Worm (Caenorhabditis elegans) whole organism, early embryonic: Measurements from ENCODE around the gene adm-4.

ENCODE experiments used
- ama-1 ChIP-seq: fragments of 150-350 bp; optimal IDR thresholded peaks from 2 replicates; lab custom pipeline; 2014
- ets-7 ChIP-seq: sonication (generic microtip); optimal IDR thresholded peaks from 2 replicates; lab custom pipeline; 2016; ENCODE audit warnings: missing genotype, missing genetic modification characterization, missing compliant biosample characterization
- flt-1 ChIP-seq: fragments of 200-800 bp; sonication (Bioruptor generic); IDR thresholded peaks from 2 replicates; pipeline ENCODE4 v1.3.6; 2022; ENCODE audit warnings: missing genetic modification characterization, missing compliant biosample characterization
- scrt-1 ChIP-seq: fragments of 200-800 bp; sonication (Bioruptor generic); IDR thresholded peaks from 2 replicates; pipeline ENCODE4 v1.3.6; 2022; ENCODE audit warnings: missing genetic modification characterization, missing compliant biosample characterization
- tbx-37 ChIP-seq: fragments of 200-800 bp; sonication (Bioruptor generic); conservative IDR thresholded peaks from 2 replicates; pipeline ENCODE4 v1.3.6; 2022; ENCODE audit warnings: missing genetic modification reagents, missing genetic modification characterization, missing compliant biosample characterization
- tra-4 ChIP-seq: sonication (generic microtip); optimal IDR thresholded peaks from 2 replicates; lab custom pipeline; 2017; ENCODE audit warnings: missing genetic modification characterization, missing compliant biosample characterization

DNA sequence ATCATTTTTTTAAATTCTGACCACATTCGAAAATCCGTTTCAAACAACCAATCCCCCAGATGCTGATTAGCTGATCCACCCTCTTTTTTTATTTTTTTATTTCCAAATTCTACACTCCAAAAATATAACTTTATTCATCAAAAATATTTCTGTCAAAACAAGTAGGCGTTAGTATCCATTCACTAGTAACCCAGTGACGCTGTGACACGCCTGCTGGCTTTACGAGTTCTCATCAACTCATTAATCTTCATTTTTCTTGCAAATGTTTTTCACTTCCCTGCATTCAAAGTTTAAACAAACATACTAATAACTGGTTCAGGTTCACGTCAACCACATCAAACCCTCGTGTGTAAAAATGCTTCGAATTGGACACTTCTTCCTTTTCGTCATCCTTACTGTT lies 40.5 kb upstream of the adm-4 start, which contains the start of gene nlp-101:
- TF ChIP-seq flt-1 (GFP tag; lab: Robert Waterston, UW), result no peak
- TF ChIP-seq tbx-37, result no peak
- no peak for TF ChIP-seq ets-7 (tag; lab: Kevin White, UChicago)
- TF ChIP-seq ama-1 (lab: Kevin White, UChicago), result no peak
- TF ChIP-seq tra-4, result no peak
- TF ChIP-seq scrt-1 (GFP tag; lab: Robert Waterston, UW), result no peak
